Fruit fly (Drosophila melanogaster): Measurements from ENCODE around the gene AdamTS-A.

dm6 chr3R:15436799-15437198 lies 39.2 kb downstream of the AdamTS-A start:
- TF ChIP-seq Myc (optimal IDR thresholded peaks at IDR 0.05) (no peak), sv (GFP tag; optimal IDR thresholded peaks at IDR 0.05) (no peak), psq (GFP tag; optimal IDR thresholded peaks at IDR 0.05) (no peak), br (GFP tag; optimal IDR thresholded peaks at IDR 0.05) (no peak), Hr83 (GFP tag; optimal IDR thresholded peaks at IDR 0.05; ENCODE audit: poor library complexity, severe bottlenecking) (no peak), Vsx2 (GFP tag; optimal IDR thresholded peaks at IDR 0.05; ENCODE audit: partially characterized antibody) (no peak), ey (GFP tag; optimal IDR thresholded peaks at IDR 0.05) (no peak), fru (GFP tag; optimal IDR thresholded peaks at IDR 0.05) (no peak)
